Fruit fly (Drosophila melanogaster): ENCODE results near the gene CG42747.

The CG42747 gene

DNA sequence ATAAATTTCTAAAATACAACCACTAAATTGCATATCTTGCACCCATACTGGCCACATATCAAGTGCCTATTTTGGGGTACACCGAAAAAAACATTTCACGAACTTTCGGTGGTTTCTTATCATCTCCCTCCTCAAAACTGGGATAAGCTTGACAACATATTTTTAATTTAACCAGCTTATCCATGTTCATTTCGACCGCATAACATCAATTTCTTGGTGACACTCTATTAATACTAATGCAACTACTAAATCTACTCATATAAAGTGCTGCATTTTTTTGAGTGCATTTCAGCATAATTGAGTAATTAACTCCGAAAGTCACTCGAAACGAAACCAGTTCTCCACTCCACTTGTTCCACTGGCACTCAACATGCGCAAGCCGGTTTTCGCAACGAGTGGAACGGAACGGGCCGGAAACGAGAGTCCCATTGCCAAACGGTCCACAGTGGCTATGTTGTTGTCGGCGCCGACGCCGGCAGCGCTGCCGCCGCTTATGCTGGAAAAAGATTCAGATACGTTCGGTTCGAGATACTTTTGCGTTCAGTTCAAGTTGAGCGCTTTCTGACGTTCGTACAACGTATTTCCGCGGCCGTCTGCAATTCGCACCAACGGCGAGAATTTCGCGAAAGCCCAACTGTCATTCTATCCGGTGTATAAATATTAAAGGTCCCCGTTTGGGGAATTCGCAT lies at the start of gene CG42747 (continued):
- peak; percentile 66; the same call in 1 of the 2 replicates for TF ChIP-seq ara (GFP tag; IDR thresholded peaks at IDR 0.05)
- TF ChIP-seq CG31365 (tag; optimal IDR thresholded peaks at IDR 0.05): peak; percentile 21
- no peak for TF ChIP-seq fru (optimal IDR thresholded peaks at IDR 0.05)
- no peak for TF ChIP-seq CG14014 (GFP tag; IDR thresholded peaks at IDR 0.05)
- TF ChIP-seq slp2 (GFP tag; optimal IDR thresholded peaks at IDR 0.05): peak; percentile 40
- TF ChIP-seq fd3F (GFP tag; optimal IDR thresholded peaks at IDR 0.05): peak; percentile 2
- peak; percentile 17 for TF ChIP-seq pho (GFP tag; optimal IDR thresholded peaks at IDR 0.05)
- TF ChIP-seq CG3407 (GFP tag; optimal IDR thresholded peaks at IDR 0.05): peak; percentile 67
- TF ChIP-seq Dp (GFP tag; optimal IDR thresholded peaks at IDR 0.05): no peak
- peak; percentile 56; the same call in 1 of the 2 replicates for TF ChIP-seq E2f1 (GFP tag; IDR thresholded peaks at IDR 0.05)
- TF ChIP-seq CG7357 (GFP tag; IDR thresholded peaks at IDR 0.05): peak; percentile 61; the same call in 1 of the 3 replicates
- TF ChIP-seq CG3163 (GFP tag; optimal IDR thresholded peaks at IDR 0.05): peak; percentile 15
- peak; percentile 39 for TF ChIP-seq CG6654 (GFP tag; optimal IDR thresholded peaks at IDR 0.05)
- peak; percentile 41 for TF ChIP-seq CG8281 (tag; optimal IDR thresholded peaks at IDR 0.05)
- 0 out of 2 replicates have a peak, but pooled peaks have one; percentile 15 for TF ChIP-seq slbo (GFP tag; IDR thresholded peaks at IDR 0.05)
- peak; percentile 87 for TF ChIP-seq Xrp1 (GFP tag; IDR thresholded peaks at IDR 0.05)
- TF ChIP-seq CG9215 (GFP tag; IDR thresholded peaks at IDR 0.05): no peak
- peak; percentile 79 for TF ChIP-seq fd64A (GFP tag; optimal IDR thresholded peaks at IDR 0.05)
- 0 out of 2 replicates have a peak, but pooled peaks have one; percentile 30 for TF ChIP-seq Nf-YA (GFP tag; IDR thresholded peaks at IDR 0.05)
- peak; percentile 61 for TF ChIP-seq CG1602 (GFP tag; optimal IDR thresholded peaks at IDR 0.05)
- peak; percentile 45 for TF ChIP-seq CrebB (tag; optimal IDR thresholded peaks at IDR 0.05)
- TF ChIP-seq CG11398 (GFP tag; optimal IDR thresholded peaks at IDR 0.05): peak; percentile 76
- peak; percentile 29 for TF ChIP-seq Neu2 (GFP tag; optimal IDR thresholded peaks at IDR 0.05; ENCODE audit: borderline replicate concordance)
- TF ChIP-seq kah (GFP tag; optimal IDR thresholded peaks at IDR 0.05): no peak
- TF ChIP-seq psq (GFP tag; optimal IDR thresholded peaks at IDR 0.05): no peak
- TF ChIP-seq CG17361 (GFP tag; IDR thresholded peaks at IDR 0.05): peak; percentile 87
- TF ChIP-seq CG1233 (GFP tag; optimal IDR thresholded peaks at IDR 0.05): peak; percentile 57
- peak in 1 of 2 experiments; percentile 77 for TF ChIP-seq Eip74EF (GFP tag; optimal IDR thresholded peaks at IDR 0.05)
- peak; percentile 65 for TF ChIP-seq lilli (GFP tag; optimal IDR thresholded peaks at IDR 0.05)
- TF ChIP-seq CG15011 (GFP tag; optimal IDR thresholded peaks at IDR 0.05): no peak
- peak; percentile 47 for TF ChIP-seq HLH54F (GFP tag; optimal IDR thresholded peaks at IDR 0.05)
- TF ChIP-seq usp (GFP tag; optimal IDR thresholded peaks at IDR 0.05): no peak
- TF ChIP-seq Taf1 (GFP tag; IDR thresholded peaks at IDR 0.05): no peak
- TF ChIP-seq CG10431 (GFP tag; optimal IDR thresholded peaks at IDR 0.05): no peak
- TF ChIP-seq CG30431 (GFP tag; optimal IDR thresholded peaks at IDR 0.05): peak; percentile 80
- peak; percentile 27 for TF ChIP-seq twi (tag; optimal IDR thresholded peaks at IDR 0.05)
- TF ChIP-seq ato (GFP tag; IDR thresholded peaks at IDR 0.05; ENCODE audit: partially characterized antibody): peak; percentile 39; the same call in 1 of the 2 replicates
- peak; percentile 0 for TF ChIP-seq B-H2 (GFP tag; optimal IDR thresholded peaks at IDR 0.05)
- no peak for TF ChIP-seq CG10321 (GFP tag; IDR thresholded peaks at IDR 0.05)
- peak; percentile 12; the same call in 2 of the 3 replicates for TF ChIP-seq Mrtf (GFP tag; IDR thresholded peaks at IDR 0.05)
- TF ChIP-seq Vsx1 (GFP tag; optimal IDR thresholded peaks at IDR 0.05): peak; percentile 65
- peak; percentile 69; the same call in 1 of the 2 replicates for TF ChIP-seq sna (GFP tag; IDR thresholded peaks at IDR 0.05; ENCODE audit: partially characterized antibody)
- TF ChIP-seq nerfin-2 (GFP tag; IDR thresholded peaks at IDR 0.05; ENCODE audit: partially characterized antibody): no peak
- TF ChIP-seq MTF-1 (GFP tag; optimal IDR thresholded peaks at IDR 0.05; ENCODE audit: borderline replicate concordance): peak; percentile 44
- TF ChIP-seq CG6854 (GFP tag; optimal IDR thresholded peaks at IDR 0.05): no peak
- TF ChIP-seq D (optimal IDR thresholded peaks at IDR 0.05): no peak
- TF ChIP-seq D (GFP tag; optimal IDR thresholded peaks at IDR 0.05): peak; percentile 75
- TF ChIP-seq ewg (GFP tag; optimal IDR thresholded peaks at IDR 0.05): peak; percentile 63
- peak; percentile 68 for TF ChIP-seq jing (GFP tag; optimal IDR thresholded peaks at IDR 0.05)
- no peak for TF ChIP-seq Rfx (GFP tag; IDR thresholded peaks at IDR 0.05)
